Fruit fly (Drosophila melanogaster): Measurements from ENCODE around the gene crol.

The crol gene

DNA sequence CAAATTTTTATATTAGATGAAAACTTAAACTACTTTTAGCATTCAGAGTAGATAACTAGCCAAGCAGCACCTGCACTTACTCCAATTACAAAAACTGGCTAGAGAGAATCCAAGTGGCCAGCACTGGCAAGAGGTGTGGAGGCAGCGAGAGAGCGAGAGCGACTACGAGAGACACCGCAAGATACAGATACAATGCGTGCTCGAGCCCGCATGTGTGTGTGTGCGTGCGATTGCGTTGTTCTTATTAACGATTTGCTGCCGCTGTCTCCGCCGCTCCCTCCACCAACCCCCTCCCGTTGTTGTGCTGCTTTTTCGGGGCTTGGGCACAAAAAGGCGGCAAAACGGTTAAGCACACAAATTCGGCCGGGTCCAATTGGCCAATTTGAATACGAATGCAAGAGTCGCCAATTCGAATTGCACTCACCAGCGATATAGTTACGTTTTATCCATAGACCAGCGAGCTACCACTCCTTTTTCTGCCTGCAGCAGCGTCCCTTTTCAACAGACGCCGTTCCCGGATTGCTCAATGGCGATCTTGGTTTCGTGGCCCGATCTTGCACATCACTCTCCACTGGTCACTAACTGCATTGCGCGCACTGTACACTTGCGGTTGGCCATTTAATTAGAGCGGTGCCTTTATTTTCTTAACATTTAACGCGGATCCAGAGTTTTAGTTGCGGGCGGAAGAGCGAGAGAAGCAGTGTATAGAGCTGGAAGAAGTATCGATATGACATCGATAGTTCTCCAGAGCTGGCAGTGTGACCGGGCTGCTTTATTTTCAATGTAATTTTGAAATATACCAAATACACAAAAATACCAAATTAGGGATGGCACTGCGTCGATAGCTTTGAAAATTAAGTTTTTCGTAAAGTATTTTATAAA lies at the start of gene crol:
Gene crol (minus strand): TSS at position 737 of the 882 bp plus-strand sequence.
- TF ChIP-seq CG8478 (optimal IDR thresholded peaks at IDR 0.05) (no peak), Dll (optimal IDR thresholded peaks at IDR 0.05) (peak; percentile 89)

DNA sequence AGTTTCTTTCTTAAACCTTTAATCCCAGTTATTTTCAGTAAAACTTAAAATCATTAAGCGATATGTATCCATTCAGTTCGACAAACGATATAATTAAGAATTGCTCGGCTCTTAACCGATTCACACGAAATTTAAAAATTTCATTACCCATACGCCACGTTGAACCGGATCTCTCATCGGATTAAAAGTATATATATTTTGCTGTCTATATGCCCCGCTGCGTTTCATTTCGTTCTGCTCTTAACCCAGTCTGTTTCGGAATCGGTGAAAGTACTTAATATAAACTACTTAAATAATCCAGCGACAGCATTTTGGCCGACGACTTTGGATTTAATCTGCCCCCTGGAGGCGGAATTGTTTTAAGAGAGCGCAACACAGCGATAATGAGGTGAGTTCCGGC lies 43.9 kb upstream of the crol start, which contains the start of gene CG42751:
Gene CG42751 (plus strand): TSS at position 301 of the 400 bp plus-strand sequence.
- TF ChIP-seq CG8478 (optimal IDR thresholded peaks at IDR 0.05) (no peak), EcR (GFP tag; optimal IDR thresholded peaks at IDR 0.05) (no peak), usp (GFP tag; optimal IDR thresholded peaks at IDR 0.05) (no peak), psq (optimal IDR thresholded peaks at IDR 0.05) (no peak), pan (optimal IDR thresholded peaks at IDR 0.05) (no peak), Dll (optimal IDR thresholded peaks at IDR 0.05) (no peak)

DNA sequence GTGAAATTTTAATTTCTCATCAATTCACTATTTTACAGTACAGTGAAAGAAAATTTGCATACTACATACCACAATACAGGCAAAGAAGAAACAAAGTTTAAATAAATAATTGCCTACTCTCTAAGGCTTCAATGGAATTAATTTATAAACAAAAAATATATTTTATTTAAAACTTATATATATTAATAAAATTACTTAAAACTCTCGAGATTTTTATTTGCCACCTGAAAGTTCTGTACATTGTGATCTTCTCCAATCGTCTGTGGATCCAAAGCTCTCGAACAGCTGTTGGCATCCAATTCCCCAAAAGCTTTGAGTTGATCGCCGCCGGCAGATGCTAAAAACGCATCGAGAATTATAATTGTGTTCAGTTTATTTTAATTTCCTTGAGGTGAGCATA lies 40.4 kb upstream of the crol start, which contains the start of gene Mal-B2:
Gene Mal-B2 (plus strand): TSS at position 301 of the 400 bp plus-strand sequence.
- no peak for TF ChIP-seq psq (optimal IDR thresholded peaks at IDR 0.05)
- TF ChIP-seq EcR (GFP tag; optimal IDR thresholded peaks at IDR 0.05): no peak
- TF ChIP-seq CG8478 (optimal IDR thresholded peaks at IDR 0.05): no peak
- TF ChIP-seq Dll (optimal IDR thresholded peaks at IDR 0.05): no peak
- no peak for TF ChIP-seq pan (optimal IDR thresholded peaks at IDR 0.05)
- no peak for TF ChIP-seq usp (GFP tag; optimal IDR thresholded peaks at IDR 0.05)

DNA sequence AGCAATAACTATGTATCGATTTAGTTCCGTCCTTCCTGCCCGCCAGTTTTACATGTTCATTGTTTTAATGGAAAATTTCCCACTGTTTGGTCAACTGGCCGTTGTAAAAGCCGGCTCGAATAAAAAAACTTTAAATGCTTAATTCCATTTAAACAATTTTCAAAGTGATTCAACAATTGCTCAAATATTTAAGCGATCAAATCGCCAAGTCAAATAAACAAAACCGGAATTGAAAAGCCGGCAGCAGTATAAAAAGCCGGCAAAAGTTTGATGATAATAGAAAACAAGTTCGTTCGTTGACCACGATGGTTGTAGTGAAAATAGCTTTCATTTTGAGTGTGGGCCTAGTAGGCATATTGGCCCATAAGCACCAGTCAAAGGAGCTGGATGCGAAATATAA lies 37.7 kb upstream of the crol start, which contains the start of gene Mal-B1:
Gene Mal-B1 (plus strand): TSS at position 301 of the 400 bp plus-strand sequence.
- no peak for TF ChIP-seq Dll (optimal IDR thresholded peaks at IDR 0.05)
- TF ChIP-seq usp (GFP tag; optimal IDR thresholded peaks at IDR 0.05): no peak
- no peak for TF ChIP-seq psq (optimal IDR thresholded peaks at IDR 0.05)
- TF ChIP-seq pan (optimal IDR thresholded peaks at IDR 0.05): no peak
- TF ChIP-seq EcR (GFP tag; optimal IDR thresholded peaks at IDR 0.05): no peak
- no peak for TF ChIP-seq CG8478 (optimal IDR thresholded peaks at IDR 0.05)

DNA sequence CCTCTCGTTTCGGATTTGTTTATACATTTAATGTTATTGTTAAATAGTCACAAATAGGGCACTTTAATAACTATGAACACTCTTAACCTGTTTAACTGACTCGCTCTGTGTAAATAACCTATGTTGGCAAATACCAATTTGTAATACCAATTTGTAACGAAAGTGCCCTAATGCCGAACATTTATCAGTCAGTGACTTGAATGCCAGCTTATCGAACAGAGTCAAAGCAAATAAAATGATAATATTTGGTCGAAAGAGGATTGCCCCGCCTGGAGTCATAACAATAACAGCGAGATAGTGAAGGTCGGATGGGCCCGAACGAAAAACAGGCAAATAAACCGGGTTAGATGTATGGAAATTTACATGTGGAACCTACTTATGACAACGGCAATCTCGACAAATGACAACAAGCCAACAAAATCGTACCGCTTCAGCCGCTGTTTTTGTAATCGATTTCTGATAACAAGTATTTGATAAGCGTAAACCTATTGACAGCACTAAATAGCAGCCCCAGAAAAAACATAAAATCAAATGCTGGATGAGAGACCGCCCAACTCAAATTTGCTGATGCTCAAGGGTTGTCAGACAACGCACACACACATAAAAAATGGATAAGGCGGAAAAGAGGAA lies 36.0 kb upstream of the crol start:
- TF ChIP-seq Dll (optimal IDR thresholded peaks at IDR 0.05) (no peak), usp (GFP tag; optimal IDR thresholded peaks at IDR 0.05) (no peak), EcR (GFP tag; optimal IDR thresholded peaks at IDR 0.05) (no peak), psq (optimal IDR thresholded peaks at IDR 0.05) (no peak), CG8478 (optimal IDR thresholded peaks at IDR 0.05) (no peak), pan (optimal IDR thresholded peaks at IDR 0.05) (no peak)

DNA sequence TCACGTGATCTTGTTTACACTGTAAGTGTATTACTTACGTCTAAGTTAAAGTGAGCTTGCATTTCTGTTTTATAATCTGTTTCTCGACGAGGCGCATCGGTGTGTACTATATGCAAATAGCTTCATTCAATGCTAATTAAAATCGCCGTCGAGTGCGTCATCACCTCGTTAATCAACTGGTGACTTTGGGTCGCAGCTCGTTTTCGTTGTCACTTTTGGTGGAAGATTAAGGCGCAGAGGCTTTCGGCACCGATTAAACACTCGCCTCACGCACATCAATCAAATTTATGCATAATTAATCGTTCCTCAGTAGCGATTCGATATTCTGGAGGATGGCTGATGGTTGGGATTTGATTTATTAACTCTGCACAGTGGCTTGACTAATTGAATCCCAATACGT lies 35.0 kb upstream of the crol start:
- TF ChIP-seq Dll (optimal IDR thresholded peaks at IDR 0.05): no peak
- TF ChIP-seq pan (optimal IDR thresholded peaks at IDR 0.05): no peak
- no peak for TF ChIP-seq EcR (GFP tag; optimal IDR thresholded peaks at IDR 0.05)

DNA sequence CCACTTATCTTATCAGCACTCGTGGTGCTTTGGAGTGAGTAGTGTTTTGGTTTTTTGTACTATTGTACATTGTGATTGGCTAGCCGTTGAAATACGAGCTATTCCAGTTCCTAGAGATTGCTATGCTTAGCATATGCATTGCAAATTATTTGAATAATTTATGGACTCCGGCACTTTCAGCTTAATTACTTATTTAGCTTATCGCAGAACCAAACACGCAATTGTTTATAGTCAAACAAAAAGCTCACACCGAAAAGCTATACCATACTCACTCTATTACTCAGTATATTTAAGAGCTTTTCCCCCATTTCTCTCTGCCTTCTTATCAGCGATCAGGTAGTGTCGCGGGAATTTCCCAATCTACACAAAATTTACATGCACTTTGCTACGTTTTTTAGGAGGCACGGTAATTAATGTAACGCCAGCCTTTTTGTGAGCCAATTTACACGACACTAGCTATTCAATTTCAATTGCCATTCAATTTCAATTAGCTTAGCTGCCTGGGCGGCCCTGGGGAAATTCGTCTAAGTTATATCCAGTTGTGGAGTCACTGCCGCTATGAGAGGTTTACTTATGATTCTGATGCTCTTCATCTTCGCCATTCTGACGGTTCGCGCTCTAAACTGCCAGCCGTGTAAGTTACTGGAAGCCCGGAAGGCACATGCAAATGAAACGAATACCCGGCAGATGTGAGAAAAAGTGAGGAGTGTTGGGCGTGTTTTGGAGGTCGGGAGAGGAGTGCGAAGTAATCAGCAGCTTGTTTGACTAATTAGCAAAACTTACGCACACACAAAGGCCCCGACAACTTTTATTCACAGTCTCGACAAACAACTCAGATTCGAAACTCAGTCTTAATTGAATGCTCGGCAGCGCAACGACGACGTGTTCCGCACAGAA lies 33.3 kb upstream of the crol start, which contains the start of the genes CG44008, CG14933, CG46426 and CG42486:
Gene CG44008 (minus strand): TSS at position 155 of the 897 bp plus-strand sequence.
Gene CG14933 (plus strand): TSS at position 538 of the 897 bp plus-strand sequence.
Gene CG46426 (plus strand): TSS at position 538 of the 897 bp plus-strand sequence.
Gene CG42486 (plus strand): TSS at position 847 of the 897 bp plus-strand sequence.
- TF ChIP-seq CG8478 (optimal IDR thresholded peaks at IDR 0.05): no peak
- no peak for TF ChIP-seq Dll (optimal IDR thresholded peaks at IDR 0.05)
- TF ChIP-seq usp (GFP tag; optimal IDR thresholded peaks at IDR 0.05): no peak
- no peak for TF ChIP-seq psq (optimal IDR thresholded peaks at IDR 0.05)
- TF ChIP-seq pan (optimal IDR thresholded peaks at IDR 0.05): no peak
- no peak for TF ChIP-seq EcR (GFP tag; optimal IDR thresholded peaks at IDR 0.05)

DNA sequence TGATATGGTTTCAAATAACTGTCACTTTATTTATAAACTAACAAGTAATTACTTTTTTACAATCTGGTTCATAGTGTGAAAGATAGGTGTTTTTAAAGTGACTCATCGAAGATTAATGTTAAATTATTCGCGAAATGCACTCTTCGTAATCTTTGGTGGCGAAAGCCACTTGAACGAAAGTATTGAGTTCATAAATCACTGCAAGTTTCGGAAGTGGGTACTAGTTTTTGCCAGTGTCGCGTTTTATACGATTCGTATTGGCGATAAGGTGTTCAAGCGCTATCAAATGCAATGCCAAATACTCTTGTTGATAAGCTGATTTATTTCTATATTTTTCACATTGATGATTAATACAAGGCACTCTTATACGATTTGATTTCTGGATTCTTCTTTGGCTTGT lies 32.3 kb upstream of the crol start:
- TF ChIP-seq usp (GFP tag; optimal IDR thresholded peaks at IDR 0.05) (no peak), CG8478 (optimal IDR thresholded peaks at IDR 0.05) (no peak), psq (optimal IDR thresholded peaks at IDR 0.05) (no peak), pan (optimal IDR thresholded peaks at IDR 0.05) (no peak), Dll (optimal IDR thresholded peaks at IDR 0.05) (no peak), EcR (GFP tag; optimal IDR thresholded peaks at IDR 0.05) (no peak)

DNA sequence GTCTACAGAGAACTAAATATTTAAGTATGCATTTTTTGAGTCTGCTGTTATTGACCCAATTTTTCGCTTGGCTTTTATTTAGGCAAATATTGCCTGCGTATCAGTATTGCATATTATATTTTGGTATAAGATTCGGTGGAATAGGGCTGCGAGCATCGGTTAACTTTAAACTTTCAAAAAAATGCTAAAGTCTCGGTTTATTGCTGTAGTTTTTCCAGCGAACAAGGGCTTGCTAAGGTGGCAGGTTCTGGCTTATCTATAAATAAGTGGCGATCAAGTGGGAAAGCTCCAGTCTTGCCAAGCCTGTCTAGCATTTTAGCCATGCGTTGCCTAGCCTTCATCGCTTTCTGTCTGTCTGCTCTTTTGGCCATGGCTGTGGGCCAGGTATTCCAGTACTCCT lies 31.2 kb upstream of the crol start, which contains the start of gene CG31704:
Gene CG31704 (plus strand): TSS at position 301 of the 400 bp plus-strand sequence.
- TF ChIP-seq CG8478 (optimal IDR thresholded peaks at IDR 0.05) (no peak), EcR (GFP tag; optimal IDR thresholded peaks at IDR 0.05) (no peak), usp (GFP tag; optimal IDR thresholded peaks at IDR 0.05) (no peak), psq (optimal IDR thresholded peaks at IDR 0.05) (no peak), pan (optimal IDR thresholded peaks at IDR 0.05) (no peak), Dll (optimal IDR thresholded peaks at IDR 0.05) (no peak)

DNA sequence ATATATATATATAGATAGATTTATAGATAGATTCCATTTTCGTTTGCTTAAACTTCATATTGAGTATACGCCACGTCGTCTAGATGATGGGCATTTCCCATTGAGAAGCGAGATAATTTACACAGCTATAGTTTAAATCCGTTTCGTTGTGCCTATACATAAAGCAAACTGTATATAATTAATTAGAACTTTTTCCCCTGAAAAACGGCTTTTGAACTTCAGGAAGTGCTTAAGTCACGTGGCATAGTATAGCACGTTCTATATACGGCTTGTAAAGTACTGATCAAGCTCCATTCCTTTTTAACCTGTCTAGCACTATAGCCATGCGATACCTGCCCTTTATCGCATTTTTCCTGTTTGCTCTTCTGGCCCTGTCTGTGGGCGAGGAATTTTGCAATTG lies 30.4 kb upstream of the crol start, which contains the start of gene Sfp33A3:
Gene Sfp33A3 (plus strand): TSS at position 301 of the 400 bp plus-strand sequence.
- TF ChIP-seq pan (optimal IDR thresholded peaks at IDR 0.05) (no peak), usp (GFP tag; optimal IDR thresholded peaks at IDR 0.05) (no peak), EcR (GFP tag; optimal IDR thresholded peaks at IDR 0.05) (no peak), CG8478 (optimal IDR thresholded peaks at IDR 0.05) (no peak), Dll (optimal IDR thresholded peaks at IDR 0.05) (no peak), psq (optimal IDR thresholded peaks at IDR 0.05) (no peak)

DNA sequence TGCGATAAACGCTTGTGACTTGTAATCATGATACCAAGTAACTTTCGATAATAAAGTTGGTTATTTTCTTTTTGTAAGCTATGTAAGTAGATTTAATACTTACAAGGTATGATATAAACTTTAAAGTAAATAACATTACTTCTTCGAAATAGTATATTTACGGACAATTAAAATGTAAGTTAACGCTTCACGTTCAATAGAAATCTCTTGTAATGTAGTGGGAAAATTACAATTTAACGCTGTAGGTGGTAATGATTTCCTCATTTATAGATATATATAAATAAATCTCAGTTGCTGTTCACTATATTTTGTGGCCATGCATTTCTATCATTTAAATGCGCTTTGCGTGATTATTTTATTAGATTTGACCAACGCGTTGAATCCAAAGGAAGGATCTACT lies 28.2 kb upstream of the crol start, which contains the start of gene Sfp33A2:
Gene Sfp33A2 (plus strand): TSS at position 301 of the 400 bp plus-strand sequence.
- TF ChIP-seq usp (GFP tag; optimal IDR thresholded peaks at IDR 0.05) (no peak), psq (optimal IDR thresholded peaks at IDR 0.05) (no peak), pan (optimal IDR thresholded peaks at IDR 0.05) (no peak), Dll (optimal IDR thresholded peaks at IDR 0.05) (no peak), CG8478 (optimal IDR thresholded peaks at IDR 0.05) (no peak), EcR (GFP tag; optimal IDR thresholded peaks at IDR 0.05) (no peak)
